Worm (Caenorhabditis elegans) whole organism, L4/young adult: ENCODE measurements around the gene C03H5.5.

ENCODE experiments used
- W03F9.2 ChIP-seq: fragments of 150-350 bp; optimal IDR thresholded peaks from 2 replicates; lab custom pipeline; 2014; ENCODE audit warnings: missing biosample characterization, missing genetic modification characterization
- dao-5 ChIP-seq: sonication (generic microtip); optimal IDR thresholded peaks from 2 replicates; lab custom pipeline; 2016; ENCODE audit warnings: missing genotype, missing genetic modification characterization, moderate library complexity, missing compliant biosample characterization
- him-1 ChIP-seq: sonication (generic microtip); optimal IDR thresholded peaks from 2 replicates; lab custom pipeline; 2016; ENCODE audit warnings: missing genotype, missing genetic modification reagents, missing genetic modification characterization, missing compliant biosample characterization

The C03H5.5 gene

DNA sequence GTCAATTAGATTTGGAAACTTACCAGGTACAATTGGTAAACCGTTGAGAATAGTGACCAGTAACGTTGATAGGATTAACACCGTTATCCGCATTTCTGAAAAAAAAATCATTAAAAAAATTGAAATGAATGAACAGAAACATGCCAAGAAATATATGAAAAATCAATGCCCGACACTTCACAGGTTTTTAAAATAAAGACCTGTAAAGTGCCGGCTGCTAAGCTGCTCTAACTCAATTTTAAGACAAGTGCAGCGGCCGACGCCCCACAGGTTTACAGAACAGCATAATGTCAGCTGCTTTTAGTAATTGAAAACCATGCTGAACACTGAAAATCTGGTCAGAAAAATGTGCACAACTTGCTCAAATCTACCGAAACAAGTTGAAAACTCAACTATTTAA, 52.7 kb downstream of the C03H5.5 start, which contains the start of gene cbn-1:
Gene cbn-1, minus strand, starts transcription at position 101 of the 400 bp plus-strand sequence.
- TF ChIP-seq dao-5 (tag; lab: Kevin White, UChicago) (no peak), him-1 (tag; lab: Kevin White, UChicago) (no peak), W03F9.2 (tag; lab: Kevin White, UChicago) (no peak)
